Fruit fly (Drosophila melanogaster) whole organism, wandering third instar larva: ENCODE measurements around the gene Gr93c.
A peak's percentile ranks its signal among the peaks of the same experiment; 100 is the strongest.

Source experiments
- GATAd ChIP-seq: sonication (Bioruptor generic); optimal IDR thresholded peaks from 2 replicates; lab custom pipeline; 2016; ENCODE audit warnings: missing biosample characterization, missing genetic modification characterization
- br ChIP-seq: fragments of 200-800 bp; sonication (Bioruptor generic); optimal IDR thresholded peaks from 2 replicates; lab custom pipeline; 2016; ENCODE audit warnings: missing biosample characterization, missing genetic modification characterization
- dmrt93B ChIP-seq: fragments of 200-800 bp; sonication (Bioruptor generic); optimal IDR thresholded peaks from 2 replicates; lab custom pipeline; 2018; ENCODE audit warnings: missing biosample characterization, mild to moderate bottlenecking, missing genetic modification characterization
- foxo ChIP-seq, 2 experiments: fragments of 200-800 bp; sonication (Bioruptor generic); optimal IDR thresholded peaks; 2 replicates in 1 of 2; 3 replicates in 1 of 2; lab custom pipeline; 2016 to 2017; ENCODE audit warnings: missing biosample characterization in 2 of 2, missing genetic modification characterization in 2 of 2
- h ChIP-seq: fragments of 200-800 bp; sonication (Bioruptor generic); optimal IDR thresholded peaks from 3 replicates; lab custom pipeline; 2016; ENCODE audit warnings: missing biosample characterization, mild to moderate bottlenecking, missing genetic modification characterization
- pan ChIP-seq: fragments of >200 bp; optimal IDR thresholded peaks from 2 replicates; lab custom pipeline; 2017
- psq ChIP-seq: fragments of 200-800 bp; sonication (Bioruptor generic); optimal IDR thresholded peaks from 3 replicates; lab custom pipeline; 2017; ENCODE audit warnings: missing biosample characterization, mild to moderate bottlenecking, missing genetic modification characterization, moderate library complexity
- sage ChIP-seq: fragments of 200-800 bp; sonication (Bioruptor generic); optimal IDR thresholded peaks from 2 replicates; lab custom pipeline; 2016; ENCODE audit warnings: missing biosample characterization, mild to moderate bottlenecking, missing genetic modification characterization
- usp ChIP-seq: fragments of >200 bp; optimal IDR thresholded peaks from 2 replicates; lab custom pipeline; 2017; ENCODE audit warnings: missing biosample characterization, missing genetic modification characterization

- TF ChIP-seq usp (no peak), pan (lab: Kevin White, UChicago) (no peak), psq (GFP tag; lab: Kevin White, UChicago) (peak; percentile 60), dmrt93B (no peak), h (GFP tag; lab: Kevin White, UChicago) (peak; percentile 10), GATAd (no peak), sage (GFP tag; lab: Kevin White, UChicago) (peak; percentile 3), foxo (GFP tag; optimal IDR thresholded peaks at IDR 0.05; lab: Kevin White, UChicago) (peak; percentile 5 to 10), br (GFP tag; lab: Kevin White, UChicago) (peak; percentile 36)
These were observed 15.5 kb downstream of the Gr93c start for dm6 chr3R:21829487-21829957.
